Fruit fly (Drosophila melanogaster): ENCODE data around the gene CG14367.

CG14367 gene

dm6 chr3R:13730005-13730404 lies 36.2 kb downstream of the CG14367 start:
- TF ChIP-seq CTCF (optimal IDR thresholded peaks at IDR 0.05) (no peak), CG8478 (optimal IDR thresholded peaks at IDR 0.05) (no peak)

- TF ChIP-seq CTCF (optimal IDR thresholded peaks at IDR 0.05) (no peak), CG8478 (optimal IDR thresholded peaks at IDR 0.05) (no peak)
These were observed 41.5 kb downstream of the CG14367 start for dm6 chr3R:13735304-13735898.

All from S2 (cell line).